Worm (Caenorhabditis elegans): ENCODE results near the gene W09D6.5.

DNA sequence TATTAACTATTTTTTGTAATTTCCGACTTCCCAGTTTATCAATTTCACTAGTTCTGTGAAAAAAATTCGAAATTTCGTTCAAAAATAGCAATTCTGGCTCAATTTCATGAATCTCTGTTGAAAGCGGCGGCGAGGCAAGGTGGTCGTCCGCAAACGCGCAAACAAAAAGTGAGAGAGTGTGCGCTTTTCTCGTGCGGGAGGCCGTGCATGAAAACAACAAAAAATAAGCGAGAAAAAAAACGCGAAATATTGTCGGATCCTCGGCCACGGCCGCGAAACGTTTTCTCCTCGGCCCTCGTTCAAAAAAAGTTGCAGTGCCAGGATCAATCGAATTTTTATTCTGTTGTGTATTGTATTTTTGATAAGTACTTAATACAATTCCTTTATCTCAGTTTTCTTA, 24.4 kb downstream of the W09D6.5 start:
- TF ChIP-seq dsc-1 (tag; optimal IDR thresholded peaks at IDR 0.05) (peak; percentile 67), ztf-4 (tag; optimal IDR thresholded peaks at IDR 0.05) (no peak), pag-3 (tag; optimal IDR thresholded peaks at IDR 0.05; ENCODE audit: borderline replicate concordance, insufficient read depth) (no peak), ceh-82 (tag; optimal IDR thresholded peaks at IDR 0.05) (peak; percentile 10 to 29 (median 14)), nhr-47 (tag; optimal IDR thresholded peaks at IDR 0.05) (peak; percentile 82), dpl-1 (GFP tag; optimal IDR thresholded peaks at IDR 0.05) (peak; percentile 34 to 57 (median 56)), lin-13 (GFP tag; optimal IDR thresholded peaks at IDR 0.05) (no peak), efl-1 (optimal IDR thresholded peaks at IDR 0.05) (peak; percentile 32 to 74), efl-1 (GFP tag; optimal IDR thresholded peaks at IDR 0.05 in 1 of 2) (peak; percentile 66 to 95), ama-1 (optimal IDR thresholded peaks at IDR 0.05) (no peak), xbp-1 (tag; optimal IDR thresholded peaks at IDR 0.05) (peak; percentile 58), snpc-4 (tag; optimal IDR thresholded peaks at IDR 0.05) (no peak), grh-1 (GFP tag; IDR thresholded peaks at IDR 0.05) (peak; percentile 59)

Data from whole organism, L1 larva.